Worm (Caenorhabditis elegans): ENCODE data around the gene vha-9.

Gene vha-9

DNA sequence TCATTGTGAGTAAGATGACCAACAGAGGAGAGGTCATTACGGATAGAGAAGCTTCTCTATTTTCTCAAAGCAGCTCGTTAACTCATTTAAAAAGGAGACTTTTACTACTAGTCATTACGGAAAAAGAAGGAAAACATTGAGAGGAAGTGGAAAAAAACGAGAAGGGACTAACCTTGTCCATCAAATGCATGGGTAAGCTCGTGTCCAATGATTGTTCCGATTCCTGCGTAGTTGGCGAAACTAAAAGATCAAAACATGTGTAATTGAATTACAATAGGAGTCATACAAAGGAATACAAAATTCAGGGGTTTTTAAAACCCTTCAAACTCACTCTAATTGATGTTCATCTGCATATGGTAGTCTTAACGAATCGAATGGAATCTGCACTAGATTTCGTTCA is 18.5 kb downstream of the vha-9 start:
- TF ChIP-seq hmbx-1 (tag; optimal IDR thresholded peaks at IDR 0.05) (no peak), sea-1 (GFP tag; conservative IDR thresholded peaks at IDR 0.05) (no peak), tbx-37 (GFP tag; conservative IDR thresholded peaks at IDR 0.05) (no peak), tbx-11 (GFP tag; IDR thresholded peaks at IDR 0.05) (no peak), tra-4 (tag; optimal IDR thresholded peaks at IDR 0.05) (no peak), hnd-1 (tag; optimal IDR thresholded peaks at IDR 0.05) (no peak), hmg-4 (GFP tag; optimal IDR thresholded peaks at IDR 0.05) (no peak), ceh-13 (GFP tag; optimal IDR thresholded peaks at IDR 0.05) (no peak), pes-1 (GFP tag; IDR thresholded peaks at IDR 0.05) (no peak), B0310.2 (tag; optimal IDR thresholded peaks at IDR 0.05) (no peak), flt-1 (GFP tag; IDR thresholded peaks at IDR 0.05) (no peak)

DNA sequence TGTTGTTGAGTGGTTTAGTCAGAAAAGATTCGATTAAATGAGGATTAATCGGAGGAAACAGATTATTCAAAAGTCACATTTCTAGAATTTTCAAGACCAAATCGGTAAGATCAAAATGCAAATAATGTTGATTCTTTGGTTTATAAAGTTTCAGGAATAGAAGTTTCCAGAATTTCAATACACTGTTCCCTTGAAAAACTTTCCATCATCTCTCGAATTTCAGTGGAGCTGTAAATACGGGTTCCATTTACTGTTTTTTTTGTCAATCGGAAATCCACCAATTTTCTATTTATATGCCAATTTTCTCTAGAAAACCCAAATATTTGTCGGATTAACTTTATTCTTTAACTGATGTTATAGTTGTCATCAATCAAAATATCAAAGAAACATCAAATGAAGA is 20.4 kb downstream of the vha-9 start:
- no peak for TF ChIP-seq hnd-1 (tag; optimal IDR thresholded peaks at IDR 0.05)

DNA sequence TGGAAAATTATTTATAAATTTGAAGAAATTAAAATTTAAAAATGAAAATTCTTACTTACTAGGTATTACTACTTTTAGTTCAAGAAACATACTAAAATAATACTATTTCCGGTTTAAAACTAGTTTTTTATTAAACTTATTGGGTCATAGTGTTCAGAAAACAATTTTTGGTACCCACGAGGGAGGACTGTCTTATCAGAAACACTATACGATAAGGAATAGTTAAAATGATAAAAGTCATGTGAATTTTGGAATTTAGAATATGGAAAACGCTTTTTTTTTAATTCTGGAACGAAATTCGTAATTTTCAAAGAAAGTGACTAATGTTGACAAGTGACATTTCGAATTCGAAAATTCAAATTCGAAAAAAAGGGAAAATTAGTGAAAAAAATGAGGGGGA is 21.8 kb downstream of the vha-9 start:
- TF ChIP-seq tra-4 (tag; optimal IDR thresholded peaks at IDR 0.05): no peak
- no peak for TF ChIP-seq hmg-4 (GFP tag; optimal IDR thresholded peaks at IDR 0.05)
- no peak for TF ChIP-seq ama-1 (optimal IDR thresholded peaks at IDR 0.05)
- no peak for TF ChIP-seq B0310.2 (tag; optimal IDR thresholded peaks at IDR 0.05)
- no peak for TF ChIP-seq pes-1 (GFP tag; IDR thresholded peaks at IDR 0.05)
- no peak for TF ChIP-seq scrt-1 (GFP tag; IDR thresholded peaks at IDR 0.05)
- TF ChIP-seq F13C5.2 (tag; optimal IDR thresholded peaks at IDR 0.05): no peak
- no peak for TF ChIP-seq ets-7 (tag; optimal IDR thresholded peaks at IDR 0.05)

DNA sequence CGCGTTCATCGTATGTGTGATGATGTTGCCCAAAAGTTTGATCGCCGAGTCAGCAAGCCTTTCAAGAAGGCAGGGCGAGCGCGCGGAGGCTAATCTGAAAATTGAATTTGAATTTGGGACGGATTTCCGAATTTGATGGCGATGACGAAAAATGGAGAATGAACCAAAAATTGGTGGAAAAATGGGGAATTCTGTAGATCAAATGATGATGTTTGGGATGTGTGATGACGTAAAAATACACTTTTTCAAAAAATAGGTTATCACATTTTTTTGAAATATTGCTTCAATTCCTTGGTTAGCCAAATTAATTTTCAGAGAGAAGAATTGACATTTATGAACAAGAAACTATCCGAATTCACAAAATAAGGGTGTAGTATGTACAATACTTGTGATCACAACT is 24.0 kb downstream of the vha-9 start, which contains the start of gene ZK971.1:
ZK971.1 (minus strand) TSS at position 101 of the 400 bp plus-strand sequence.
- TF ChIP-seq flt-1 (GFP tag; IDR thresholded peaks at IDR 0.05) (no peak), tbx-11 (GFP tag; IDR thresholded peaks at IDR 0.05) (no peak)

DNA sequence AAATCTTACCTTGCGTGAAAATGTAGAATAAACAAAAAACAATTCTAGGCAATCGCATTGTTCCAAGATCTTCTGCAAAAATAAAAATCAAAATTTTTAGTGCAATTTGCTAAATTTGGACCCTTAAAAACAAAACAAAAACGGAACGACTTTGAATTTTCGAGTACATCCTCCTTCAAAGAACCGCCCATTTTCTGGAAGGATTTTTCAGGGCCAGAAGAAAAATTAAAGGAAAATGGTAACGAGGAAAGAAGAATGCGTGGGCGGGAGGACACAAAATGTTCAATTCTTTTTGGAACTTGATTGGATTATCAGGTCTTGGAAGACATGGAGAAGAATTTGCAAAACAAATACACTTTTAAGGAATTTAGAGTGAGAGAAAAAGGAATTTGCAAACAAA is 32.4 kb downstream of the vha-9 start, which contains the start of gene F54B3.4:
F54B3.4 (minus strand) TSS at position 101 of the 400 bp plus-strand sequence.
- no peak for TF ChIP-seq aly-1 (tag; optimal IDR thresholded peaks at IDR 0.05)
- TF ChIP-seq hnd-1 (tag; optimal IDR thresholded peaks at IDR 0.05): no peak
- TF ChIP-seq B0310.2 (tag; optimal IDR thresholded peaks at IDR 0.05): no peak
- no peak for TF ChIP-seq pes-1 (GFP tag; IDR thresholded peaks at IDR 0.05)
- TF ChIP-seq sea-1 (GFP tag; conservative IDR thresholded peaks at IDR 0.05): no peak
- no peak for TF ChIP-seq ceh-36 (tag; optimal IDR thresholded peaks at IDR 0.05)
- TF ChIP-seq tbx-11 (GFP tag; IDR thresholded peaks at IDR 0.05): no peak

DNA sequence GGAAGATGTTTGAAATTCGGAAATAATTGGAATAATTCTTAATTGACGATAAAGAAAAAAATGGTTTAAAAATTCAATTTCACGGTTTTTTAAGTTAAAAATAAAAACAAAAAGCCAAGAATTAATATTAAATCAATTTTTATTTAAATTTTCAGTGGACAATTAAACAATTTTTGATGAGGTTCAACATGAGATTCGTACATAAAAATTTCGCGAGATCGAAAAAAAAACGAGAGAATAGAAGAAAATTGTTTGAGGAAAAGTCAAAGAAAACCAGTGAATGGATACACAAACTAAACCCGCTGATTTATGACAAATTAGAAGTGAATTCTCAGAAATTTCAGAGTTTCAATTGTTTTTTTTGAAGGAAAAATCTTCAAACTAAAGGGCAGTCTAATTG is 33.5 kb downstream of the vha-9 start, which contains the start of gene F54B3.2:
F54B3.2 (minus strand) TSS at position 101 of the 400 bp plus-strand sequence.
- TF ChIP-seq ama-1 (optimal IDR thresholded peaks at IDR 0.05) (no peak), tbx-11 (GFP tag; IDR thresholded peaks at IDR 0.05) (no peak), hmbx-1 (tag; optimal IDR thresholded peaks at IDR 0.05) (no peak), pes-1 (GFP tag; IDR thresholded peaks at IDR 0.05) (no peak), scrt-1 (GFP tag; IDR thresholded peaks at IDR 0.05) (no peak), ets-7 (tag; optimal IDR thresholded peaks at IDR 0.05) (no peak), sea-1 (GFP tag; conservative IDR thresholded peaks at IDR 0.05) (no peak), hmg-4 (GFP tag; optimal IDR thresholded peaks at IDR 0.05) (no peak), tbx-37 (GFP tag; conservative IDR thresholded peaks at IDR 0.05) (no peak), B0310.2 (tag; optimal IDR thresholded peaks at IDR 0.05) (no peak), ceh-13 (GFP tag; optimal IDR thresholded peaks at IDR 0.05) (no peak), tra-4 (tag; optimal IDR thresholded peaks at IDR 0.05) (no peak), ceh-36 (tag; optimal IDR thresholded peaks at IDR 0.05) (no peak), flt-1 (GFP tag; IDR thresholded peaks at IDR 0.05) (no peak), aly-1 (tag; optimal IDR thresholded peaks at IDR 0.05) (no peak)

DNA sequence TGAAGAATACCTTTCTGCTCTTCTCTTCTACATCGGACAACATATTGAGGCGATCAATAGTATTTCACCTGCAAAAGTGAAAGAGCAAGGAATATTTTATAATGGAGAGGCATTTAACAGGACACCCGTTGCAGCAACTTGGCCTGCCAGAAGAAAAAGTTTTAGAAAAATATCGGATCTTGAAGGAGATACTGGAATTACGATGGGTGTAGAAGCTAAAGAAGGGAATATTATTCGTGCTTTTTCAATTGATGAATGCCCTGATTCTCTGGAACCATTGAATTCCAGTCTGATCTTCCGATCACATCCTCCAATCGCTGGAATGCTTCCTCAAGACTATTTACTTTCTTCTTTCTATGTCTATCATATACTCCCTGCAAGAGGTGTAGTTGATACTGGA is 42.3 kb downstream of the vha-9 start:
- TF ChIP-seq ama-1 (optimal IDR thresholded peaks at IDR 0.05): no peak
- TF ChIP-seq flt-1 (GFP tag; IDR thresholded peaks at IDR 0.05): no peak
- no peak for TF ChIP-seq ceh-36 (tag; optimal IDR thresholded peaks at IDR 0.05)
- TF ChIP-seq sea-1 (GFP tag; conservative IDR thresholded peaks at IDR 0.05): no peak
- no peak for TF ChIP-seq hnd-1 (tag; optimal IDR thresholded peaks at IDR 0.05)
- TF ChIP-seq pes-1 (GFP tag; IDR thresholded peaks at IDR 0.05): no peak
- TF ChIP-seq hmbx-1 (tag; optimal IDR thresholded peaks at IDR 0.05): no peak
- TF ChIP-seq ets-7 (tag; optimal IDR thresholded peaks at IDR 0.05): no peak
- TF ChIP-seq tbx-37 (GFP tag; conservative IDR thresholded peaks at IDR 0.05): no peak
- no peak for TF ChIP-seq F13C5.2 (tag; optimal IDR thresholded peaks at IDR 0.05)
- TF ChIP-seq tra-4 (tag; optimal IDR thresholded peaks at IDR 0.05): no peak
- TF ChIP-seq tbx-11 (GFP tag; IDR thresholded peaks at IDR 0.05): no peak
